Worm (Caenorhabditis elegans): Measurements from ENCODE around the gene srj-25.

srj-25 gene

ce11 chrV:736171-736570 lies at the start of gene srj-25:
srj-25 (minus strand) TSS chrV:736271.
- TF ChIP-seq klf-2 (GFP tag; conservative IDR thresholded peaks at IDR 0.05) (no peak), cog-1 (tag; optimal IDR thresholded peaks at IDR 0.05) (no peak), tab-1 (GFP tag; IDR thresholded peaks at IDR 0.05) (no peak), med-1 (GFP tag; optimal IDR thresholded peaks at IDR 0.05; ENCODE audit: insufficient read depth) (no peak), ztf-29 (GFP tag; IDR thresholded peaks at IDR 0.05) (no peak), flt-1 (GFP tag; IDR thresholded peaks at IDR 0.05) (no peak), ztf-23 (GFP tag; IDR thresholded peaks at IDR 0.05) (no peak), ref-1 (GFP tag; conservative IDR thresholded peaks at IDR 0.05) (no peak), T22C8.4 (GFP tag; IDR thresholded peaks at IDR 0.05) (no peak)

ce11 chrV:782432-782831 lies 46.4 kb upstream of the srj-25 start, which contains the start of gene srab-16:
srab-16 (plus strand) TSS chrV:782732.
- TF ChIP-seq tab-1 (GFP tag; IDR thresholded peaks at IDR 0.05) = no peak
- no peak for TF ChIP-seq med-1 (GFP tag; optimal IDR thresholded peaks at IDR 0.05; ENCODE audit: insufficient read depth)
- TF ChIP-seq cog-1 (tag; optimal IDR thresholded peaks at IDR 0.05) = no peak
- no peak for TF ChIP-seq T22C8.4 (GFP tag; IDR thresholded peaks at IDR 0.05)
- TF ChIP-seq ref-1 (GFP tag; conservative IDR thresholded peaks at IDR 0.05) = no peak
- no peak for TF ChIP-seq ztf-29 (GFP tag; IDR thresholded peaks at IDR 0.05)
- no peak for TF ChIP-seq ztf-23 (GFP tag; IDR thresholded peaks at IDR 0.05)
- TF ChIP-seq flt-1 (GFP tag; IDR thresholded peaks at IDR 0.05) = no peak
- TF ChIP-seq klf-2 (GFP tag; conservative IDR thresholded peaks at IDR 0.05) = no peak

DNA sequence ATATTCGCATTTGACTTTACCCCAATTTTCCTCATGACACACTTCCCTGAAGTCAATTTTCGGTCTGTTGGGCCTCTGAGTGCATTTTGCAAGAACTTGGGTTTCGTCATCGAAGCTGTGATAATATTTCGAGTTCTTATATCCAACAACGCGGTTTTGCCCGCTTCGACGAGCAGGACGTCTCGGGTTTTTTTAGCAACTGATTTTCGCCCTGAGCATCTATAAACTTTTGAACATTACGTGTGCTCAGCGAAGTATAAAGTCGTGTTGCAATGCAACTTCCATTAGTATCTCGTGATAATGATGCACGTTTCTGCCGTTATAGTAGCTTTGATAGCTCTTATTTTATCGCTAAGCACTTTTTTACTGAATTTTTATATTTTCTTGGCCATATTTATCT lies 43.9 kb upstream of the srj-25 start, which contains the start of gene srbc-60:
TSS of gene srbc-60 (plus strand) at position 301 of the 400 bp plus-strand sequence.
- no peak for TF ChIP-seq klf-2 (GFP tag; conservative IDR thresholded peaks at IDR 0.05)
- TF ChIP-seq cog-1 (tag; optimal IDR thresholded peaks at IDR 0.05) = no peak
- TF ChIP-seq ztf-23 (GFP tag; IDR thresholded peaks at IDR 0.05) = no peak
- TF ChIP-seq flt-1 (GFP tag; IDR thresholded peaks at IDR 0.05) = no peak

ce11 chrV:778339-778738 lies 42.3 kb upstream of the srj-25 start, which contains the start of gene srbc-59:
srbc-59 (plus strand) TSS chrV:778639.
- TF ChIP-seq med-1 (GFP tag; optimal IDR thresholded peaks at IDR 0.05; ENCODE audit: insufficient read depth) (no peak), klf-2 (GFP tag; conservative IDR thresholded peaks at IDR 0.05) (no peak), ztf-23 (GFP tag; IDR thresholded peaks at IDR 0.05) (no peak), flt-1 (GFP tag; IDR thresholded peaks at IDR 0.05) (no peak), T22C8.4 (GFP tag; IDR thresholded peaks at IDR 0.05) (no peak), ztf-29 (GFP tag; IDR thresholded peaks at IDR 0.05) (no peak), cog-1 (tag; optimal IDR thresholded peaks at IDR 0.05) (no peak), tab-1 (GFP tag; IDR thresholded peaks at IDR 0.05) (no peak), ref-1 (GFP tag; conservative IDR thresholded peaks at IDR 0.05) (no peak)

DNA sequence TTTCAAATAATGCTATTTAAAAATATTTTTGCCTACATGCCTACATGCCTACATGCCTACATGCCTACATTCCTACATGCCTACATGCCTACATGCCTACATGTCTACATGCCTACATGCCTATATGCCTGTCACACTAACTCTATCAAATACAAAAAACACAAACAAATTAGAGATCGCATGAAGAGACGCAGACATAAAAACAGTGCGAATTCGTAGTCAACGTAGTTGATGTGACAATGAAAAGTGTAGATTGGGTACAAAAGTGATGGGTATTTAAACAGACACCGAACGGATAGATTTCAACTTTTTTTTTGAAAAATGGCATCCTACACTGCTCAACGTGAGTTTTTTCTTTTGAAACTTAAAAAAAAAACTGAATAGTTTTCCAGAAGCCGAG lies 41.2 kb upstream of the srj-25 start, which contains the start of gene R09E12.9:
TSS of gene R09E12.9 (plus strand) at position 316 of the 400 bp plus-strand sequence.
- no peak for TF ChIP-seq flt-1 (GFP tag; IDR thresholded peaks at IDR 0.05)
- TF ChIP-seq klf-2 (GFP tag; conservative IDR thresholded peaks at IDR 0.05) = no peak
- no peak for TF ChIP-seq ref-1 (GFP tag; conservative IDR thresholded peaks at IDR 0.05)

DNA sequence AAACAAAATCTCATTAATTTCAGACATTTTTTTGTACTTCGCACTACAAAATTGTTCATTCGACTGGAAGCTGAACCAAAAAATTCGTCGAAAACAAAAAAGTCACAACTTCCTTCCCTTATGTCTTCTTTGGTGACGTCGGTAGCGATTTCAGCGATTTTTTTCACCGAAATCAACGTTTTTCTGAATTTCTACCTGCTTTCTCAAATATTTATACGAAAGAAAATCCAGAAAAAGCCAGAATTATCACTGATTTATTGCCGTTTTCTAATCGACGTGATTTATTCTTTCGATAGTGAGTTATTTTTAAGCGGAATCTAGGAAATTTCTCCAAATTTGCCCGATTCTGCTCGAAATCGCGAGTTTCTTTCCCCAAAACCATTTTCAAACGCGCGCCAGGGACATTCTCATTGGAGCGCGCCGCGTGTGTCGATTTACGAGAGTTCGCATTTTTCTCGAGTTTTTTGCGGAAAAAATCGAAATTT lies 38.8 kb upstream of the srj-25 start, which contains the start of gene srbc-58:
TSS of gene srbc-58 (plus strand) at position 121 of the 485 bp plus-strand sequence.
- TF ChIP-seq flt-1 (GFP tag; IDR thresholded peaks at IDR 0.05) = no peak
- TF ChIP-seq ztf-29 (GFP tag; IDR thresholded peaks at IDR 0.05) = no peak
- no peak for TF ChIP-seq klf-2 (GFP tag; conservative IDR thresholded peaks at IDR 0.05)
- no peak for TF ChIP-seq ref-1 (GFP tag; conservative IDR thresholded peaks at IDR 0.05)
- no peak for TF ChIP-seq T22C8.4 (GFP tag; IDR thresholded peaks at IDR 0.05)
- no peak for TF ChIP-seq med-1 (GFP tag; optimal IDR thresholded peaks at IDR 0.05; ENCODE audit: insufficient read depth)
- no peak for TF ChIP-seq ztf-23 (GFP tag; IDR thresholded peaks at IDR 0.05)
- TF ChIP-seq cog-1 (tag; optimal IDR thresholded peaks at IDR 0.05) = no peak
- no peak for TF ChIP-seq tab-1 (GFP tag; IDR thresholded peaks at IDR 0.05)

- TF ChIP-seq cog-1 (tag; optimal IDR thresholded peaks at IDR 0.05) = no peak
- no peak for TF ChIP-seq tab-1 (GFP tag; IDR thresholded peaks at IDR 0.05)
- TF ChIP-seq med-1 (GFP tag; optimal IDR thresholded peaks at IDR 0.05; ENCODE audit: insufficient read depth) = no peak
- TF ChIP-seq ref-1 (GFP tag; conservative IDR thresholded peaks at IDR 0.05) = no peak
- TF ChIP-seq flt-1 (GFP tag; IDR thresholded peaks at IDR 0.05) = no peak
- TF ChIP-seq klf-2 (GFP tag; conservative IDR thresholded peaks at IDR 0.05) = no peak
- no peak for TF ChIP-seq T22C8.4 (GFP tag; IDR thresholded peaks at IDR 0.05)
- TF ChIP-seq ztf-29 (GFP tag; IDR thresholded peaks at IDR 0.05) = no peak
- no peak for TF ChIP-seq ztf-23 (GFP tag; IDR thresholded peaks at IDR 0.05)
Observed at ce11 chrV:774341-774740, 38.3 kb upstream of the srj-25 start.

ce11 chrV:773256-773655 lies 37.2 kb upstream of the srj-25 start, which contains the start of gene sti-1:
sti-1 (plus strand) TSS chrV:773518.
- TF ChIP-seq ref-1 (GFP tag; conservative IDR thresholded peaks at IDR 0.05) = no peak
- no peak for TF ChIP-seq T22C8.4 (GFP tag; IDR thresholded peaks at IDR 0.05)
- no peak for TF ChIP-seq flt-1 (GFP tag; IDR thresholded peaks at IDR 0.05)
- peak; percentile 68 for TF ChIP-seq cog-1 (tag; optimal IDR thresholded peaks at IDR 0.05)
- TF ChIP-seq tab-1 (GFP tag; IDR thresholded peaks at IDR 0.05) = no peak
- TF ChIP-seq med-1 (GFP tag; optimal IDR thresholded peaks at IDR 0.05; ENCODE audit: insufficient read depth) = peak; percentile 18
- no peak for TF ChIP-seq ztf-29 (GFP tag; IDR thresholded peaks at IDR 0.05)

- TF ChIP-seq ztf-23 (GFP tag; IDR thresholded peaks at IDR 0.05) (no peak), med-1 (GFP tag; optimal IDR thresholded peaks at IDR 0.05; ENCODE audit: insufficient read depth) (no peak), ref-1 (GFP tag; conservative IDR thresholded peaks at IDR 0.05) (no peak), ztf-29 (GFP tag; IDR thresholded peaks at IDR 0.05) (no peak), T22C8.4 (GFP tag; IDR thresholded peaks at IDR 0.05) (no peak), klf-2 (GFP tag; conservative IDR thresholded peaks at IDR 0.05) (no peak), cog-1 (tag; optimal IDR thresholded peaks at IDR 0.05) (no peak)
Observed at ce11 chrV:772210-772609, 36.1 kb upstream of the srj-25 start.

ce11 chrV:764732-765131 lies 28.7 kb upstream of the srj-25 start, which contains the start of gene str-238:
str-238 (plus strand) TSS chrV:765032.
- TF ChIP-seq cog-1 (tag; optimal IDR thresholded peaks at IDR 0.05) (no peak), ref-1 (GFP tag; conservative IDR thresholded peaks at IDR 0.05) (no peak), med-1 (GFP tag; optimal IDR thresholded peaks at IDR 0.05; ENCODE audit: insufficient read depth) (no peak), flt-1 (GFP tag; IDR thresholded peaks at IDR 0.05) (no peak), klf-2 (GFP tag; conservative IDR thresholded peaks at IDR 0.05) (no peak), ztf-29 (GFP tag; IDR thresholded peaks at IDR 0.05) (no peak), T22C8.4 (GFP tag; IDR thresholded peaks at IDR 0.05) (no peak), tab-1 (GFP tag; IDR thresholded peaks at IDR 0.05) (no peak), ztf-23 (GFP tag; IDR thresholded peaks at IDR 0.05) (no peak)

Data from whole organism, midembryonic.